Worm (Caenorhabditis elegans) whole organism, L4/young adult: ENCODE measurements around the gene acl-2.

Source experiments
- W03F9.2 ChIP-seq: fragments of 150-350 bp; optimal IDR thresholded peaks from 2 replicates; lab custom pipeline; 2014; ENCODE audit warnings: missing biosample characterization, missing genetic modification characterization
- dao-5 ChIP-seq: sonication (generic microtip); optimal IDR thresholded peaks from 2 replicates; lab custom pipeline; 2016; ENCODE audit warnings: missing genotype, missing genetic modification characterization, moderate library complexity, missing compliant biosample characterization
- him-1 ChIP-seq: sonication (generic microtip); optimal IDR thresholded peaks from 2 replicates; lab custom pipeline; 2016; ENCODE audit warnings: missing genotype, missing genetic modification reagents, missing genetic modification characterization, missing compliant biosample characterization

The acl-2 gene

ce11 chrV:10046503-10046902 is 15.6 kb upstream of the acl-2 start:
- TF ChIP-seq W03F9.2: no peak
- TF ChIP-seq dao-5 (tag; lab: Kevin White, UChicago): no peak
- no peak for TF ChIP-seq him-1

ce11 chrV:10044735-10045134 is 13.8 kb upstream of the acl-2 start:
- TF ChIP-seq him-1 (no peak), dao-5 (tag; lab: Kevin White, UChicago) (no peak), W03F9.2 (no peak)

ce11 chrV:10043234-10043796 is 12.4 kb upstream of the acl-2 start, which contains the start of gene T06E8.8:
Gene T06E8.8 (plus strand): TSS chrV:10043746.
- TF ChIP-seq dao-5 (tag; lab: Kevin White, UChicago): no peak
- TF ChIP-seq W03F9.2: no peak
- no peak for TF ChIP-seq him-1

- TF ChIP-seq dao-5 (tag; lab: Kevin White, UChicago) (no peak), him-1 (peak; percentile 29)
These were observed 11.4 kb upstream of the acl-2 start for ce11 chrV:10042254-10042653.

- no peak for TF ChIP-seq W03F9.2
These were observed 10.6 kb upstream of the acl-2 start for ce11 chrV:10041484-10041883.

ce11 chrV:10039837-10040236 is 8.9 kb upstream of the acl-2 start:
- no peak for TF ChIP-seq dao-5 (tag; lab: Kevin White, UChicago)
- TF ChIP-seq W03F9.2: peak; percentile 58

- TF ChIP-seq W03F9.2 (no peak), him-1 (no peak), dao-5 (tag; lab: Kevin White, UChicago) (no peak)
These were observed 6.1 kb upstream of the acl-2 start, which contains the start of gene F57A8.1 for ce11 chrV:10037040-10037439. Gene F57A8.1 (plus strand): TSS chrV:10037340.

ce11 chrV:10036275-10036674 is 5.4 kb upstream of the acl-2 start, which contains the start of gene T06E8.2:
Gene T06E8.2 (minus strand): TSS chrV:10036413.
- TF ChIP-seq dao-5 (tag; lab: Kevin White, UChicago) (no peak), W03F9.2 (no peak), him-1 (no peak)

ce11 chrV:10035586-10035985 is 4.7 kb upstream of the acl-2 start:
- no peak for TF ChIP-seq him-1
- no peak for TF ChIP-seq dao-5 (tag; lab: Kevin White, UChicago)
- no peak for TF ChIP-seq W03F9.2

- TF ChIP-seq him-1 (no peak), dao-5 (tag; lab: Kevin White, UChicago) (no peak), W03F9.2 (no peak)
These were observed 686 bp upstream of the acl-2 start for ce11 chrV:10031384-10032171.

- TF ChIP-seq dao-5 (tag; lab: Kevin White, UChicago): no peak
These were observed 7.8 kb downstream of the acl-2 start for ce11 chrV:10023062-10023536.

ce11 chrV:10019934-10020333 is 11.0 kb downstream of the acl-2 start:
- TF ChIP-seq dao-5 (tag; lab: Kevin White, UChicago): no peak
- no peak for TF ChIP-seq W03F9.2
- TF ChIP-seq him-1: no peak

- TF ChIP-seq W03F9.2 (no peak), dao-5 (tag; lab: Kevin White, UChicago) (no peak), him-1 (no peak)
These were observed 11.7 kb downstream of the acl-2 start for ce11 chrV:10019083-10019624.

- TF ChIP-seq him-1: no peak
- TF ChIP-seq W03F9.2: peak; percentile 15
- TF ChIP-seq dao-5 (tag; lab: Kevin White, UChicago): no peak
These were observed 12.6 kb downstream of the acl-2 start for ce11 chrV:10018291-10018690.

ce11 chrV:10012639-10013038 is 18.3 kb downstream of the acl-2 start:
- TF ChIP-seq dao-5 (tag; lab: Kevin White, UChicago) (no peak), W03F9.2 (no peak), him-1 (no peak)
